Worm (Caenorhabditis elegans) whole organism, L4 larva: ENCODE data around the gene nspc-19.

Experiments used
- dve-1 ChIP-seq: sonication (generic microtip); optimal IDR thresholded peaks from 2 replicates; lab custom pipeline; 2017; ENCODE audit warnings: antibody characterized with exemption, mild to moderate bottlenecking, missing genetic modification characterization, missing compliant biosample characterization; ENCODE audit not compliant: insufficient read depth
- hlh-11 ChIP-seq: fragments of 200-800 bp; sonication (Bioruptor generic); optimal IDR thresholded peaks from 2 replicates; lab custom pipeline; 2018; ENCODE audit warnings: mild to moderate bottlenecking, missing genetic modification characterization, missing compliant biosample characterization
- set-16 ChIP-seq: fragments of 200-800 bp; sonication (Bioruptor generic); IDR thresholded peaks from 2 replicates; pipeline ENCODE4 v1.3.6; 2022; ENCODE audit warnings: missing genetic modification reagents, missing genetic modification characterization, missing compliant biosample characterization
- unc-62 ChIP-seq, 3 experiments: fragments of 150-350 bp in 1 of 3; sonication (generic microtip); optimal IDR thresholded peaks in 2 of 3; peaks in 1 of 3; 1 replicate in 1 of 3; 2 replicates in 2 of 3; lab custom pipeline; 2014 to 2017; ENCODE audit warnings: missing biosample characterization in 3 of 3, missing genetic modification characterization in 3 of 3, missing genetic modification reagents in 3 of 3, missing genotype in 1 of 3

nspc-19 gene

DNA sequence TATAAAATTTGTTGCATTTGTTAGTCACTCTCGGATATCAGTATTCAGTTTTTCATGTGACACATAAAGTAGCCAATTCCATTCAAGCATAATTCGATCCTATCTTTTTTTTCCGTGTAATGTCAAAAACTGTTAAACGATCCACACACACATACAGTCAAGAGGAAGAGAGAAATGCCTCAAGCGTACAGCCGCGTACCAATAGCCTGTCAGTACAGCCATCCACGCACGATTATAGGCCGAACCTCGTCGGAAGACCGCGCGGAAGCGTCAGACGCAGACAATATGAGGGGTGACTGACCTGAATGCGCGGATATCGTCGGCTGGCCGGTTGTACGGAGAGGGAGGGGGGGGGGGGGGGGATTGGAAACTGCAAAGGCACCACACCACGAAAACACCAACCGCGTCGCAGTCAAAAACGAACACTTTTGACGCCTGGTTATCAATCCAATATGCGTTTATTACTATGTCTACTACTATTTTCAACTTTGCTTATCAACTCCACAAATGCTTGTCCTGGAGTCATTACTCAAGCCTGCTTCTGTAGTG, 49.2 kb downstream of the nspc-19 start, which contains the start of gene let-4:
TSS of gene let-4 (plus strand) at position 357 of the 549 bp plus-strand sequence.
- TF ChIP-seq set-16 (GFP tag; lab: Robert Waterston, UW) (peak; percentile 80), hlh-11 (tag; lab: Kevin White, UChicago) (peak; percentile 37), dve-1 (tag; lab: Kevin White, UChicago) (no peak), unc-62 (GFP tag; optimal IDR thresholded peaks at IDR 0.05 in 1 of 2; lab: Kevin White, UChicago) (peak in 1 of 2 experiments; percentile 95), unc-62 (tag; optimal IDR thresholded peaks at IDR 0.05; lab: Kevin White, UChicago) (no peak)
